Fruit fly (Drosophila melanogaster) whole organism, embryonic: ENCODE measurements around the gene Hs2st.

ENCODE experiments used
- Aef1 ChIP-seq: fragments of 200-800 bp; sonication (Bioruptor generic); IDR thresholded peaks from 3 replicates; pipeline ENCODE4 v1.3.6; 2022; ENCODE audit warnings: missing biosample characterization, missing genetic modification characterization
- Blimp-1 ChIP-seq: fragments of 200-800 bp; sonication (Bioruptor generic); optimal IDR thresholded peaks from 3 replicates; lab custom pipeline; 2018; ENCODE audit warnings: missing biosample characterization, missing genetic modification characterization, mild to moderate bottlenecking, moderate library complexity, missing genetic modification reagents
- BtbVII ChIP-seq: fragments of 200-800 bp; sonication (Bioruptor generic); optimal IDR thresholded peaks from 3 replicates; lab custom pipeline; 2017; ENCODE audit warnings: missing biosample characterization, mild to moderate bottlenecking, missing genetic modification characterization
- CG11456 ChIP-seq: fragments of 200-800 bp; sonication (Bioruptor generic); IDR thresholded peaks from 3 replicates; pipeline ENCODE4 v1.3.6; 2022; ENCODE audit warnings: missing biosample characterization, missing genetic modification characterization
- CG11723 ChIP-seq: fragments of 200-800 bp; sonication (Bioruptor generic); optimal IDR thresholded peaks from 2 replicates; lab custom pipeline; 2017; ENCODE audit warnings: missing biosample characterization, mild to moderate bottlenecking, missing genetic modification characterization
- CG12236 ChIP-seq: fragments of 200-800 bp; sonication (Bioruptor generic); optimal IDR thresholded peaks from 2 replicates; lab custom pipeline; 2016; ENCODE audit warnings: missing biosample characterization, missing genetic modification characterization
- CG1233 ChIP-seq: fragments of 200-800 bp; sonication (Bioruptor generic); optimal IDR thresholded peaks from 4 replicates; lab custom pipeline; 2018; ENCODE audit warnings: missing biosample characterization, mild to moderate bottlenecking, missing genetic modification characterization
- CG13624 ChIP-seq: fragments of 200-800 bp; sonication (Bioruptor generic); optimal IDR thresholded peaks from 2 replicates; lab custom pipeline; 2016; ENCODE audit warnings: missing biosample characterization, missing genetic modification characterization
- CG15696 ChIP-seq: fragments of 200-800 bp; sonication (Bioruptor generic); optimal IDR thresholded peaks from 2 replicates; lab custom pipeline; 2019; ENCODE audit warnings: missing biosample characterization, mild to moderate bottlenecking, missing genetic modification characterization, moderate library complexity
- CG17328 ChIP-seq: fragments of 200-800 bp; sonication (Bioruptor generic); IDR thresholded peaks from 2 replicates; pipeline ENCODE4 v1.3.6; 2022; ENCODE audit warnings: missing biosample characterization, missing genetic modification characterization
- CG17359 ChIP-seq: fragments of 200-800 bp; sonication (Bioruptor generic); optimal IDR thresholded peaks from 3 replicates; lab custom pipeline; 2018; ENCODE audit warnings: missing biosample characterization, mild to moderate bottlenecking, missing genetic modification characterization, moderate library complexity
- CG1792 ChIP-seq: fragments of 200-800 bp; sonication (Bioruptor generic); optimal IDR thresholded peaks from 2 replicates; lab custom pipeline; 2016; ENCODE audit warnings: missing biosample characterization, missing genetic modification characterization
- CG33557 ChIP-seq: fragments of 200-800 bp; sonication (Bioruptor generic); optimal IDR thresholded peaks from 2 replicates; lab custom pipeline; 2019; ENCODE audit warnings: missing biosample characterization, mild to moderate bottlenecking, missing genetic modification characterization, moderate library complexity
- CG6765 ChIP-seq: fragments of 200-800 bp; sonication (Bioruptor generic); optimal IDR thresholded peaks from 3 replicates; lab custom pipeline; 2017; ENCODE audit warnings: missing biosample characterization, mild to moderate bottlenecking, missing genetic modification characterization
- CG7556 ChIP-seq: fragments of 200-800 bp; sonication (Bioruptor generic); optimal IDR thresholded peaks from 2 replicates; lab custom pipeline; 2017; ENCODE audit warnings: missing biosample characterization, mild to moderate bottlenecking, missing genetic modification characterization
- CG7745 ChIP-seq: fragments of 200-800 bp; sonication (Bioruptor generic); optimal IDR thresholded peaks from 2 replicates; lab custom pipeline; 2018; ENCODE audit warnings: missing biosample characterization, mild to moderate bottlenecking, missing genetic modification characterization, moderate library complexity
- CG7928 ChIP-seq: fragments of 200-800 bp; sonication (Bioruptor generic); optimal IDR thresholded peaks from 2 replicates; lab custom pipeline; 2017; ENCODE audit warnings: missing biosample characterization, mild to moderate bottlenecking, missing genetic modification characterization
- CG7963 ChIP-seq: fragments of 200-800 bp; sonication (Bioruptor generic); IDR thresholded peaks from 3 replicates; pipeline ENCODE4 v1.3.6; 2022; ENCODE audit warnings: missing biosample characterization, missing genetic modification characterization; ENCODE audit not compliant: partially characterized antibody
- CG7987 ChIP-seq: fragments of 200-800 bp; sonication (Bioruptor generic); optimal IDR thresholded peaks from 2 replicates; lab custom pipeline; 2018; ENCODE audit warnings: missing biosample characterization, mild to moderate bottlenecking, missing genetic modification characterization, moderate library complexity
- CG8765 ChIP-seq: fragments of 200-800 bp; sonication (Bioruptor generic); IDR thresholded peaks from 2 replicates; pipeline ENCODE4 v1.3.6; 2022; ENCODE audit warnings: missing biosample characterization, missing genetic modification characterization
- Chrac-16 ChIP-seq: fragments of 200-800 bp; sonication (Bioruptor generic); optimal IDR thresholded peaks from 3 replicates; lab custom pipeline; 2016; ENCODE audit warnings: missing biosample characterization, missing genetic modification characterization
- D ChIP-seq, 2 experiments: fragments of 200-800 bp in 1 of 2; fragments of >200 bp in 1 of 2; sonication (Bioruptor generic) in 1 of 2; optimal IDR thresholded peaks; 2 replicates in 1 of 2; 3 replicates in 1 of 2; lab custom pipeline; 2017; ENCODE audit warnings: mild to moderate bottlenecking in 1 of 2, missing biosample characterization in 1 of 2, missing genetic modification characterization in 1 of 2, missing genetic modification reagents in 1 of 2
- Eip74EF ChIP-seq, 2 experiments: fragments of 200-800 bp in 1 of 2; fragments of >200 bp in 1 of 2; sonication (Bioruptor generic) in 1 of 2; optimal IDR thresholded peaks; 2 replicates each; lab custom pipeline; 2017 to 2019; ENCODE audit warnings: missing biosample characterization in 2 of 2, missing genetic modification characterization in 2 of 2, mild to moderate bottlenecking in 1 of 2, moderate library complexity in 1 of 2
- HHEX ChIP-seq: fragments of 200-800 bp; sonication (Bioruptor generic); optimal IDR thresholded peaks from 3 replicates; lab custom pipeline; 2017; ENCODE audit warnings: missing biosample characterization, mild to moderate bottlenecking, missing genetic modification characterization, missing genetic modification reagents
- HLH3B ChIP-seq: fragments of 200-800 bp; sonication (Bioruptor generic); IDR thresholded peaks from 2 replicates; pipeline ENCODE4 v1.3.6; 2022; ENCODE audit warnings: missing biosample characterization, missing genetic modification characterization
- Hr51 ChIP-seq, 2 experiments: fragments of 200-800 bp; sonication (Bioruptor generic); optimal IDR thresholded peaks; 2 replicates in 1 of 2; 3 replicates in 1 of 2; lab custom pipeline; 2016 to 2018; ENCODE audit warnings: missing biosample characterization in 2 of 2, missing genetic modification characterization in 2 of 2, mild to moderate bottlenecking in 1 of 2, moderate library complexity in 1 of 2
- Poxn ChIP-seq: fragments of 200-800 bp; sonication (Bioruptor generic); IDR thresholded peaks from 2 replicates; pipeline ENCODE4 v1.3.6; 2022; ENCODE audit warnings: missing biosample characterization, missing genetic modification characterization
- Ptx1 ChIP-seq: fragments of 200-800 bp; sonication (Bioruptor generic); IDR thresholded peaks from 2 replicates; pipeline ENCODE4 v1.3.6; 2022; ENCODE audit warnings: missing biosample characterization, missing genetic modification characterization
- Rx ChIP-seq: fragments of 200-800 bp; sonication (Bioruptor generic); IDR thresholded peaks from 2 replicates; pipeline ENCODE4 v1.3.6; 2022; ENCODE audit warnings: missing biosample characterization, missing genetic modification characterization
- Xrp1 ChIP-seq: fragments of 200-800 bp; sonication (Bioruptor generic); IDR thresholded peaks from 2 replicates; pipeline ENCODE4 v1.3.6; 2022; ENCODE audit warnings: missing biosample characterization, missing genetic modification characterization
- cas ChIP-seq: fragments of 200-800 bp; sonication (Bioruptor generic); IDR thresholded peaks from 2 replicates; pipeline ENCODE4 v1.3.6; 2022; ENCODE audit warnings: missing biosample characterization, missing genetic modification characterization
- dan ChIP-seq: fragments of 200-800 bp; sonication (Bioruptor generic); IDR thresholded peaks from 2 replicates; pipeline ENCODE4 v1.3.6; 2022; ENCODE audit warnings: missing biosample characterization, missing genetic modification characterization
- danr ChIP-seq: fragments of 200-800 bp; sonication (Bioruptor generic); IDR thresholded peaks from 2 replicates; pipeline ENCODE4 v1.3.6; 2022; ENCODE audit warnings: missing biosample characterization, missing genetic modification characterization
- disco-r ChIP-seq: fragments of 200-800 bp; sonication (Bioruptor generic); optimal IDR thresholded peaks from 2 replicates; lab custom pipeline; 2016; ENCODE audit warnings: missing biosample characterization, missing genetic modification characterization
- exex ChIP-seq: fragments of 200-800 bp; sonication (Bioruptor generic); optimal IDR thresholded peaks from 4 replicates; lab custom pipeline; 2018; ENCODE audit warnings: missing biosample characterization, mild to moderate bottlenecking, missing genetic modification characterization, moderate library complexity
- ftz-f1 ChIP-seq: fragments of 200-800 bp; sonication (Bioruptor generic); optimal IDR thresholded peaks from 2 replicates; lab custom pipeline; 2016; ENCODE audit warnings: missing biosample characterization, missing genetic modification characterization
- gem ChIP-seq: fragments of 200-800 bp; sonication (Bioruptor generic); optimal IDR thresholded peaks from 2 replicates; lab custom pipeline; 2019; ENCODE audit warnings: missing biosample characterization, mild to moderate bottlenecking, missing genetic modification characterization, moderate library complexity
- hbn ChIP-seq: fragments of 200-800 bp; sonication (Bioruptor generic); IDR thresholded peaks from 2 replicates; pipeline ENCODE4 v1.3.6; 2022; ENCODE audit warnings: missing biosample characterization, missing genetic modification characterization; ENCODE audit not compliant: partially characterized antibody
- jigr1 ChIP-seq: fragments of 200-800 bp; sonication (Bioruptor generic); IDR thresholded peaks from 3 replicates; pipeline ENCODE4 v1.3.6; 2022; ENCODE audit warnings: missing biosample characterization, missing genetic modification characterization
- nau ChIP-seq: fragments of 200-800 bp; sonication (Bioruptor generic); optimal IDR thresholded peaks from 3 replicates; lab custom pipeline; 2017; ENCODE audit warnings: missing biosample characterization, mild to moderate bottlenecking, missing genetic modification characterization, missing genetic modification reagents
- nerfin-2 ChIP-seq: fragments of 200-800 bp; sonication (Bioruptor generic); IDR thresholded peaks from 2 replicates; pipeline ENCODE4 v1.3.6; 2022; ENCODE audit warnings: missing biosample characterization, missing genetic modification characterization; ENCODE audit not compliant: partially characterized antibody
- nmo ChIP-seq: fragments of 200-800 bp; sonication (Bioruptor generic); optimal IDR thresholded peaks from 2 replicates; lab custom pipeline; 2018; ENCODE audit warnings: missing biosample characterization, mild to moderate bottlenecking, missing genetic modification characterization, moderate library complexity
- oc ChIP-seq: fragments of 200-800 bp; sonication (Bioruptor generic); optimal IDR thresholded peaks from 2 replicates; lab custom pipeline; 2018; ENCODE audit warnings: missing biosample characterization, mild to moderate bottlenecking, missing genetic modification characterization, moderate library complexity
- pfk ChIP-seq: fragments of 200-800 bp; sonication (Bioruptor generic); optimal IDR thresholded peaks from 2 replicates; lab custom pipeline; 2018; ENCODE audit warnings: missing biosample characterization, mild to moderate bottlenecking, missing genetic modification characterization, moderate library complexity
- unpg ChIP-seq: fragments of 200-800 bp; sonication (Bioruptor generic); optimal IDR thresholded peaks from 3 replicates; lab custom pipeline; 2018; ENCODE audit warnings: missing biosample characterization, mild to moderate bottlenecking, missing genetic modification characterization, moderate library complexity
- vnd ChIP-seq: fragments of 200-800 bp; sonication (Bioruptor generic); IDR thresholded peaks from 3 replicates; pipeline ENCODE4 v1.3.6; 2022; ENCODE audit warnings: missing biosample characterization, missing genetic modification characterization; ENCODE audit not compliant: partially characterized antibody
- zen ChIP-seq: fragments of 200-800 bp; sonication (Bioruptor generic); optimal IDR thresholded peaks from 3 replicates; lab custom pipeline; 2018; ENCODE audit warnings: missing biosample characterization, mild to moderate bottlenecking, missing genetic modification characterization, moderate library complexity
- zf30C ChIP-seq: fragments of 200-800 bp; sonication (Bioruptor generic); optimal IDR thresholded peaks from 3 replicates; lab custom pipeline; 2018; ENCODE audit warnings: missing biosample characterization, mild to moderate bottlenecking, missing genetic modification characterization

The Hs2st gene

dm6 chr2L:19423467-19424122, 21.0 kb downstream of the Hs2st start, which contains the start of the genes Alp12 and CG13085 (continued):
- TF ChIP-seq CG7963 (GFP tag; lab: Robert Waterston, UW), result no peak
- TF ChIP-seq CG17359 (tag; lab: Kevin White, UChicago), result peak; percentile 98
- TF ChIP-seq pfk, result peak; percentile 56
- TF ChIP-seq CG15696 (tag; lab: Kevin White, UChicago), result peak; percentile 86
- peak; percentile 96 for TF ChIP-seq jigr1 (GFP tag; lab: Robert Waterston, UW)
- TF ChIP-seq danr (GFP tag; lab: Robert Waterston, UW), result peak; percentile 93
- peak; percentile 89 for TF ChIP-seq CG12236 (GFP tag; lab: Kevin White, UChicago)
- peak; percentile 95 for TF ChIP-seq oc (tag; lab: Kevin White, UChicago)
- TF ChIP-seq CG33557, result peak; percentile 96
- no peak for TF ChIP-seq hbn (GFP tag; lab: Robert Waterston, UW)
- TF ChIP-seq Aef1 (GFP tag; lab: Robert Waterston, UW), result peak; percentile 93
- peak; percentile 99 for TF ChIP-seq nmo
- peak; percentile 100 for TF ChIP-seq CG7556
- peak; percentile 86 for TF ChIP-seq CG1792 (GFP tag; lab: Kevin White, UChicago)
- peak; percentile 99 for TF ChIP-seq BtbVII (GFP tag; lab: Kevin White, UChicago)
- TF ChIP-seq D (optimal IDR thresholded peaks at IDR 0.05; lab: Kevin White, UChicago), result no peak
- TF ChIP-seq D (GFP tag; optimal IDR thresholded peaks at IDR 0.05; lab: Kevin White, UChicago), result peak; percentile 98
- peak; percentile 90 for TF ChIP-seq CG11456 (GFP tag; lab: Robert Waterston, UW)
- TF ChIP-seq exex (tag; lab: Kevin White, UChicago), result peak; percentile 92
- TF ChIP-seq disco-r (GFP tag; lab: Kevin White, UChicago), result peak; percentile 92
- TF ChIP-seq HHEX (GFP tag; lab: Kevin White, UChicago), result peak; percentile 98
- peak; percentile 96 for TF ChIP-seq CG13624
- TF ChIP-seq CG17328, result peak; percentile 93
- peak; percentile 92 for TF ChIP-seq zen
- TF ChIP-seq Ptx1 (GFP tag; lab: Robert Waterston, UW), result peak; percentile 97
- TF ChIP-seq vnd (GFP tag; lab: Robert Waterston, UW), result no peak
- TF ChIP-seq gem (tag; lab: Kevin White, UChicago), result peak; percentile 99
- peak; percentile 67 for TF ChIP-seq ftz-f1 (GFP tag; lab: Kevin White, UChicago)
- peak; percentile 97 for TF ChIP-seq unpg (GFP tag; lab: Kevin White, UChicago)
- peak; percentile 94 to 99 for TF ChIP-seq Hr51 (GFP tag; optimal IDR thresholded peaks at IDR 0.05; lab: Kevin White, UChicago)
- peak; percentile 67 for TF ChIP-seq CG8765 (GFP tag; lab: Robert Waterston, UW)
- TF ChIP-seq zf30C (GFP tag; lab: Kevin White, UChicago), result peak; percentile 95
- TF ChIP-seq CG11723, result peak; percentile 96
- peak; percentile 95 for TF ChIP-seq Chrac-16 (GFP tag; lab: Kevin White, UChicago)
- peak; percentile 84 for TF ChIP-seq CG7987 (GFP tag; lab: Kevin White, UChicago)
- peak; percentile 82 for TF ChIP-seq cas (GFP tag; lab: Robert Waterston, UW)
- TF ChIP-seq nerfin-2 (GFP tag; lab: Robert Waterston, UW), result no peak
- peak; percentile 96 for TF ChIP-seq Blimp-1 (GFP tag; lab: Kevin White, UChicago)
- peak; percentile 79 for TF ChIP-seq CG7928 (GFP tag; lab: Kevin White, UChicago)
- TF ChIP-seq Eip74EF (GFP tag; optimal IDR thresholded peaks at IDR 0.05; lab: Kevin White, UChicago), result peak in 1 of 2 experiments; percentile 98
- TF ChIP-seq nau (GFP tag; lab: Kevin White, UChicago), result peak; percentile 99
- peak; percentile 88 for TF ChIP-seq Rx (GFP tag; lab: Robert Waterston, UW)
- peak; percentile 98 for TF ChIP-seq CG1233
- peak; percentile 59 for TF ChIP-seq CG7745
- no peak for TF ChIP-seq dan (GFP tag; lab: Robert Waterston, UW)
- peak; percentile 89 for TF ChIP-seq Poxn (GFP tag; lab: Robert Waterston, UW)
- peak; percentile 97 for TF ChIP-seq Xrp1 (GFP tag; lab: Robert Waterston, UW)
- TF ChIP-seq HLH3B (GFP tag; lab: Robert Waterston, UW), result peak; percentile 93
- peak; percentile 99 for TF ChIP-seq CG6765 (GFP tag; lab: Kevin White, UChicago)
